Worm (Caenorhabditis elegans): Measurements from ENCODE around the gene sqv-8.

Gene sqv-8

DNA sequence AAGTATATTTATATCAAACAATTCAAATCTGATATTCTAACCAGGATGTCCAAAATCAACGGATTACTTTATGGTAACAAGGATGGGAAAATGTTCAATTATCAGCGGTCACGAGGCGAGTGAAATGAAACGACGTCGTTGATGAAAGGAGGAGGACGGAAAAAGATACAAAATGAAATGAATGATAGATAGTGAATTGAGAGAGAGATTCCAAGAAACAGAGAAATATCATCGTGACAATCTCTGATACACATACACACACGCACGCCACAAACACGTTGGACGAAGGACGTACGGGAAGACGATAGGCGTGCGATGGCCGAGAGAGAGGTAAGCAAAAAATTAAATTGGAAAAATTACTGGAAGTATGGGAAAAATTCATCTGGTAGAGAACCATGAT is 45.7 kb upstream of the sqv-8 start (continued):
- TF ChIP-seq atf-7 (tag; optimal IDR thresholded peaks at IDR 0.05) (peak; percentile 43), lin-54 (GFP tag; optimal IDR thresholded peaks at IDR 0.05) (peak; percentile 9), ztf-22 (GFP tag; optimal IDR thresholded peaks at IDR 0.05) (peak; percentile 26), ztf-26 (tag; optimal IDR thresholded peaks at IDR 0.05) (peak; percentile 50), unc-62 (GFP tag; optimal IDR thresholded peaks at IDR 0.05) (no peak), nhr-80 (tag; optimal IDR thresholded peaks at IDR 0.05) (peak; percentile 83), hmg-1.2 (GFP tag; IDR thresholded peaks at IDR 0.05) (0 out of 2 replicates have a peak, but pooled peaks have one; percentile 15), ceh-27 (GFP tag; optimal IDR thresholded peaks at IDR 0.05) (no peak), tbp1 (GFP tag; optimal IDR thresholded peaks at IDR 0.05) (peak; percentile 29), F55B11.4 (tag; optimal IDR thresholded peaks at IDR 0.05; ENCODE audit: borderline replicate concordance, insufficient read depth) (no peak), chd-7 (tag; optimal IDR thresholded peaks at IDR 0.05) (peak; percentile 49), B0035.1 (tag; optimal IDR thresholded peaks at IDR 0.05) (no peak), cebp-1 (GFP tag; IDR thresholded peaks at IDR 0.05) (no peak), cebp-1 (tag; optimal IDR thresholded peaks at IDR 0.05) (peak; percentile 33), ztf-18 (tag; optimal IDR thresholded peaks at IDR 0.05) (no peak), ets-4 (GFP tag; optimal IDR thresholded peaks at IDR 0.05) (peak; percentile 17), Y79H2A.3 (GFP tag; conservative IDR thresholded peaks at IDR 0.05) (no peak), athp-1 (tag; optimal IDR thresholded peaks at IDR 0.05) (no peak), lin-40 (tag; optimal IDR thresholded peaks at IDR 0.05) (peak; percentile 58), let-607 (tag; optimal IDR thresholded peaks at IDR 0.05) (peak; percentile 74 to 83)

ce11 chrII:9601679-9602078 is 45.1 kb upstream of the sqv-8 start:
- TF ChIP-seq nhr-90 (tag; optimal IDR thresholded peaks at IDR 0.05) (no peak), attf-5 (GFP tag; optimal IDR thresholded peaks at IDR 0.05) (peak; percentile 22), ceh-91 (GFP tag; IDR thresholded peaks at IDR 0.05) (no peak), madf-3 (GFP tag; IDR thresholded peaks at IDR 0.05) (no peak), rcor-1 (GFP tag; IDR thresholded peaks at IDR 0.05) (no peak), hsf-1 (GFP tag; IDR thresholded peaks at IDR 0.05) (no peak), hlh-26 (GFP tag; conservative IDR thresholded peaks at IDR 0.05) (no peak), egrh-3 (GFP tag; IDR thresholded peaks at IDR 0.05) (no peak), attf-6 (GFP tag; IDR thresholded peaks at IDR 0.05) (no peak), mes-4 (tag; optimal IDR thresholded peaks at IDR 0.05) (no peak), hrde-1 (tag; optimal IDR thresholded peaks at IDR 0.05; ENCODE audit: borderline replicate concordance) (no peak), snpc-1.3 (tag; optimal IDR thresholded peaks at IDR 0.05; ENCODE audit: insufficient read depth) (no peak), F57C9.4 (tag; optimal IDR thresholded peaks at IDR 0.05) (no peak), F33H1.4 (GFP tag; IDR thresholded peaks at IDR 0.05) (no peak), tbp1 (GFP tag; optimal IDR thresholded peaks at IDR 0.05) (peak; percentile 14), ceh-79 (tag; optimal IDR thresholded peaks at IDR 0.05) (no peak), Y67H2A.10 (GFP tag; conservative IDR thresholded peaks at IDR 0.05) (no peak), nhr-179 (tag; optimal IDR thresholded peaks at IDR 0.05) (no peak), mcd-1 (GFP tag; IDR thresholded peaks at IDR 0.05) (no peak), tlf-1 (GFP tag; optimal IDR thresholded peaks at IDR 0.05) (no peak), nhr-80 (tag; optimal IDR thresholded peaks at IDR 0.05) (no peak), lsy-27 (tag; optimal IDR thresholded peaks at IDR 0.05; ENCODE audit: borderline replicate concordance, insufficient read depth) (no peak), lin-35 (GFP tag; optimal IDR thresholded peaks at IDR 0.05) (peak in 1 of 3 experiments; percentile 27), lag-1 (GFP tag; IDR thresholded peaks at IDR 0.05) (no peak), ceh-27 (GFP tag; optimal IDR thresholded peaks at IDR 0.05) (no peak), aptf-2 (GFP tag; conservative IDR thresholded peaks at IDR 0.05) (no peak), lin-26 (GFP tag; IDR thresholded peaks at IDR 0.05) (no peak), zfh-2 (GFP tag; conservative IDR thresholded peaks at IDR 0.05) (no peak), Y53G8AR.9 (GFP tag; conservative IDR thresholded peaks at IDR 0.05) (no peak), C17E4.6 (GFP tag; IDR thresholded peaks at IDR 0.05) (no peak), repo-1 (tag; optimal IDR thresholded peaks at IDR 0.05) (no peak), athp-1 (tag; optimal IDR thresholded peaks at IDR 0.05) (no peak), unc-62 (GFP tag; optimal IDR thresholded peaks at IDR 0.05) (peak; percentile 39)

All from whole organism, young adult.